Fruit fly (Drosophila melanogaster): ENCODE measurements around the gene MME1.

The MME1 gene

DNA sequence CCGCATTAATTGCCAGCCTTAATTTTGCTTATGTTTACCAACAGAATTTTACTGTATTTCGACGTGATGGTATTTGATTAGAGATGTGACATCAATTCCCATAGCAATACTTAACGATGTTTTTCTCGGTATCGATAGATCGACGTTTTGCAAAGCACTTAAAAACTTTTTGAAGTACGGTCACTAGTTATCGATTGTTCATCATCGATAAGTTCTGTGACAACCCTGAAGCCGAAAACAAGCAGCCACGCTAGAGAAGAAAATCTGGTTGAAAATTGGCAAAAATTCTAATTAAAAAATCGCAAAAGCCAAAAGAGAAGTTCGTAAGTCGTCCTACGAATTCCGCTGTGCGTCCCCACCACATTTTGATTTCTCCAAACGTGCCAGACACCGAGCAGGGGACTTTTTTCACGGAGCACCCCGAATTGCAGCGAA is 5.2 kb downstream of the MME1 start, which contains the start of the genes Rab30 and Caper (continued):
- TF ChIP-seq gro (GFP tag; optimal IDR thresholded peaks at IDR 0.05) (peak; percentile 80), CG2889 (GFP tag; IDR thresholded peaks at IDR 0.05) (no peak), unc-4 (GFP tag; IDR thresholded peaks at IDR 0.05; ENCODE audit: partially characterized antibody) (peak; percentile 98), NK7.1 (GFP tag; optimal IDR thresholded peaks at IDR 0.05) (no peak), BEAF-32 (GFP tag; optimal IDR thresholded peaks at IDR 0.05) (peak; percentile 99), CG12155 (GFP tag; optimal IDR thresholded peaks at IDR 0.05) (peak; percentile 56), CG4282 (GFP tag; optimal IDR thresholded peaks at IDR 0.05) (no peak), bbx (GFP tag; IDR thresholded peaks at IDR 0.05; ENCODE audit: partially characterized antibody) (peak; percentile 99), CG11456 (GFP tag; IDR thresholded peaks at IDR 0.05) (no peak; the same call in 2 of the 3 replicates), Hmr (GFP tag; optimal IDR thresholded peaks at IDR 0.05) (no peak), klu (GFP tag; IDR thresholded peaks at IDR 0.05) (0 out of 2 replicates have a peak, but pooled peaks have one; percentile 28), Stat92E (GFP tag; optimal IDR thresholded peaks at IDR 0.05) (no peak), CG1233 (GFP tag; optimal IDR thresholded peaks at IDR 0.05) (no peak), cato (GFP tag; optimal IDR thresholded peaks at IDR 0.05; ENCODE audit: borderline replicate concordance) (no peak), CG6765 (GFP tag; optimal IDR thresholded peaks at IDR 0.05) (no peak), D (optimal IDR thresholded peaks at IDR 0.05) (no peak), D (GFP tag; optimal IDR thresholded peaks at IDR 0.05) (no peak), ap (GFP tag; IDR thresholded peaks at IDR 0.05) (no peak), CG13296 (GFP tag; optimal IDR thresholded peaks at IDR 0.05) (peak; percentile 12), gce (GFP tag; IDR thresholded peaks at IDR 0.05) (no peak), CG10959 (GFP tag; IDR thresholded peaks at IDR 0.05) (no peak), Doc3 (GFP tag; IDR thresholded peaks at IDR 0.05; ENCODE audit: partially characterized antibody) (peak; percentile 96), CG8388 (GFP tag; optimal IDR thresholded peaks at IDR 0.05) (no peak), onecut (GFP tag; IDR thresholded peaks at IDR 0.05) (peak; percentile 42), CG5245 (GFP tag; optimal IDR thresholded peaks at IDR 0.05) (peak; percentile 13), CG6813 (GFP tag; optimal IDR thresholded peaks at IDR 0.05) (no peak), CG17361 (GFP tag; IDR thresholded peaks at IDR 0.05) (peak; percentile 49; the same call in 1 of the 3 replicates), pho (GFP tag; optimal IDR thresholded peaks at IDR 0.05) (peak; percentile 74), kni (GFP tag; optimal IDR thresholded peaks at IDR 0.05) (no peak), Hand (GFP tag; optimal IDR thresholded peaks at IDR 0.05) (no peak), Nf-YA (GFP tag; IDR thresholded peaks at IDR 0.05) (no peak), CG7928 (GFP tag; optimal IDR thresholded peaks at IDR 0.05) (peak; percentile 55), chm (GFP tag; IDR thresholded peaks at IDR 0.05) (0 out of 2 replicates have a peak, but pooled peaks have one; percentile 16), CG6689 (GFP tag; IDR thresholded peaks at IDR 0.05) (no peak), CG13775 (GFP tag; optimal IDR thresholded peaks at IDR 0.05) (peak; percentile 21), CG14050 (GFP tag; IDR thresholded peaks at IDR 0.05) (peak; percentile 35; the same call in 2 of the 3 replicates), Ets97D (GFP tag; optimal IDR thresholded peaks at IDR 0.05) (peak; percentile 91), CG10274 (GFP tag; optimal IDR thresholded peaks at IDR 0.05) (no peak), CG18262 (tag; optimal IDR thresholded peaks at IDR 0.05) (peak; percentile 9), Hsf (GFP tag; optimal IDR thresholded peaks at IDR 0.05) (peak; percentile 60), sug (tag; optimal IDR thresholded peaks at IDR 0.05) (peak; percentile 67), pfk (GFP tag; optimal IDR thresholded peaks at IDR 0.05) (no peak), Deaf1 (tag; optimal IDR thresholded peaks at IDR 0.05) (peak; percentile 58), lilli (GFP tag; optimal IDR thresholded peaks at IDR 0.05) (peak; percentile 80), slbo (GFP tag; IDR thresholded peaks at IDR 0.05) (peak; percentile 79), CG10543 (GFP tag; optimal IDR thresholded peaks at IDR 0.05) (peak; percentile 39), esg (GFP tag; conservative IDR thresholded peaks at IDR 0.05) (no peak), CG17568 (GFP tag; optimal IDR thresholded peaks at IDR 0.05) (peak; percentile 13), sim (GFP tag; IDR thresholded peaks at IDR 0.05) (no peak), Bdp1 (GFP tag; optimal IDR thresholded peaks at IDR 0.05) (no peak), Optix (GFP tag; IDR thresholded peaks at IDR 0.05) (no peak)
